Fruit fly (Drosophila melanogaster) whole organism: ENCODE measurements around the gene por.

Source experiments
- CG8478 ChIP-seq: fragments of >200 bp; optimal IDR thresholded peaks from 2 replicates; lab custom pipeline; 2018; ENCODE audit warnings: inconsistent platforms
- Dll ChIP-seq: fragments of >200 bp; optimal IDR thresholded peaks from 2 replicates; lab custom pipeline; 2017
- EcR ChIP-seq, 2 experiments: fragments of >200 bp; optimal IDR thresholded peaks; 2 replicates each; lab custom pipeline; 2017; ENCODE audit warnings: missing biosample characterization in 2 of 2, missing genetic modification characterization in 2 of 2, missing genetic modification reagents in 2 of 2
- pan ChIP-seq: fragments of >200 bp; optimal IDR thresholded peaks from 2 replicates; lab custom pipeline; 2017
- psq ChIP-seq: fragments of >200 bp; optimal IDR thresholded peaks from 2 replicates; lab custom pipeline; 2017
- usp ChIP-seq: fragments of >200 bp; optimal IDR thresholded peaks from 2 replicates; lab custom pipeline; 2017; ENCODE audit warnings: missing biosample characterization, missing genetic modification characterization, mixed read lengths

The por gene

DNA sequence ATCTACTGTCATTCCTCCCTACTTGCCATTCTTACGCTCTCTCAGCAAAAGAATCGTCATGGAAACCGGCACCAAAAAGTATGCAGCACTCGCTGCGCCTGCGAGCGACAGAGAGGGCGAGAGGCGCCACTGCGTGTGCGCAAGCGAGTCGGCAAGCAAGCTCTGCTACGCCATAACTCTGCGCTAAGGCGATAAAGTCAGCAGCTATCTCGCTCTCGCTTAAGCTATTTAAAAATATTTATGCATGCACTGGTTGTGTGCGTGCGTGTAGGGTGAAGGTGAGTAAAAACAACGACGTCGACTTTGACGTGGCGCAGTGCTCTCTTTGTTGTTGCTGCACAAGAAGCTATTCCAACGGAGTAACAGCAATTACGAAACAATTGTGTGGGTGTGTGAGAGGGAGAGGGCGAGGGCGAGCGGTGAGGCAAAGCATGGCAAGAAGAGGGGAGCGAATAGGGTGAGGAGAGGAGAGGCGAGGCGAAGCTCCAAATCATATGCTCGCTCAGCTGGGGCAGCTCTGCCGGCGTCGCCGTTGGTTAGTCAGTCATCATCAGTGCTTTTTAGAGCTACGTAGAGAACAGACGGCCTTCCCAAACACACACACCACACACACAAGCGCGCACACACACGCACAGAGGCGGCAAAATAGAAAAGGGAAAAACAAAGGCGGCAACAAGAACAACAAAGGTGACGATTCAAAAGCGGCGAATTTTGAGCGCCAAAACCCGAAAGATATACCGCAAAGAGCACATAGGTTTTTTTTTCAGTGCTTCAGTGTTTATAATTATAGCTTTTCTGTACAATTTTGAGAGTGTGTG lies 13.4 kb downstream of the por start, which contains the start of gene CrebB:
TSS of gene CrebB (plus strand) at position 325 of the 818 bp plus-strand sequence.
- no peak for TF ChIP-seq pan (lab: Kevin White, UChicago)
- TF ChIP-seq psq (lab: Kevin White, UChicago): no peak
- no peak for TF ChIP-seq EcR (GFP tag; optimal IDR thresholded peaks at IDR 0.05; lab: Kevin White, UChicago)
- peak; percentile 71 for TF ChIP-seq CG8478 (lab: Kevin White, UChicago)

- TF ChIP-seq EcR (GFP tag; optimal IDR thresholded peaks at IDR 0.05; lab: Kevin White, UChicago) (no peak), pan (lab: Kevin White, UChicago) (no peak)
Measured at dm6 chrX:18364999-18365398, 14.7 kb downstream of the por start.

- TF ChIP-seq EcR (GFP tag; optimal IDR thresholded peaks at IDR 0.05; lab: Kevin White, UChicago) (no peak), CG8478 (lab: Kevin White, UChicago) (no peak), pan (lab: Kevin White, UChicago) (no peak), usp (no peak), psq (lab: Kevin White, UChicago) (no peak)
Measured at dm6 chrX:18364047-18364747, 15.5 kb downstream of the por start.

- no peak for TF ChIP-seq Dll
Measured at dm6 chrX:18363423-18363822, 16.2 kb downstream of the por start.

DNA sequence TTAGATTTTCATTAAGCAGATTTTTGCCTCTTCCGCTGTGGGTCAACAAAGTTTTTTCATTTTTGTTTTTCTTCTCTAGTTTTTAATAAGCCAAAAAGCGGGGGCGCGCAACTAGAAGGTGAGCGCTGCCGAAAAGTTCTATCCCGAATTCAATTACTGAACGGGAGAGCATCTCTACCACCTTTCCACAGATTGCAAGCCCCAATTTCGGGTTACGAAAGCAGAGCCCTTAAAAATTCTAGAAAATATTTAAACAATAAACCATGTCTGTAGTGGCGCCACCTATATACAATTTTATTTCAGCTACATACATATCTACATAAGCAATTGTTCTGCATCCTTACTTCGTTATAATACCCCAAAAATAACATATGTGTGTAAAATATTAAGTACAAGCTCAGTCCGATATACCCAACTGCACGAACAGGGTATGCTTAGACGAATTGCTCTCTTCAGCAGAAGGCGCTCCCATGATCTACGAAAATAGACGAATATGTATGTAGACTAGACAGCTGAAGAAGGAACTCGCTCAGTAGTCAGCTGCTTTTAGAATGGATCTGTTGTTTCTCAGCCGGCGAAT lies 21.2 kb downstream of the por start, which contains the start of gene CG6106:
TSS of gene CG6106 (plus strand) at position 530 of the 580 bp plus-strand sequence.
- TF ChIP-seq EcR (GFP tag; optimal IDR thresholded peaks at IDR 0.05; lab: Kevin White, UChicago) (no peak), pan (lab: Kevin White, UChicago) (no peak), CG8478 (lab: Kevin White, UChicago) (no peak), Dll (no peak), psq (lab: Kevin White, UChicago) (no peak), usp (no peak)

DNA sequence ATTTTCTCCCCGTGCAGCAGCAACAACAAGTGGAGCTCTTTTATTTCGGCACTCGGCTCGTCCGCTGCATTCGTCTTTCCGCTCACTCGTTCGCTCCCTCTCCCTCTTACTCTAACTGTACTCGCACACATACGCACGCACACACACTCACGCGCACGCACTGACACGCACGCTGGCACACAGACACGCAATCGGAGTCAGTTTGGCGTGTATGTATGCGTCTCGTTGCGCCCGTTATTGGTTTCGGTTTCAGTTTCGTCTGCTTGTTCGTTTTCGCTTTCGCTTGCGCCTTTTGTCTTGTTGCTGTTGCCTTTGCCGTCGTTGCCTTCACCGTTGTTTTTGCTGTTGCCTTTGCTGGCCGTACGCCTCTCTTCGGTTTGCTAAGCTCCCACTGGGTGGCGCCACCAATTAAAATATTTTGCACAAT lies 21.9 kb downstream of the por start:
- TF ChIP-seq Dll (no peak), pan (lab: Kevin White, UChicago) (no peak), EcR (GFP tag; optimal IDR thresholded peaks at IDR 0.05; lab: Kevin White, UChicago) (no peak), psq (lab: Kevin White, UChicago) (no peak), CG8478 (lab: Kevin White, UChicago) (no peak), usp (no peak)

DNA sequence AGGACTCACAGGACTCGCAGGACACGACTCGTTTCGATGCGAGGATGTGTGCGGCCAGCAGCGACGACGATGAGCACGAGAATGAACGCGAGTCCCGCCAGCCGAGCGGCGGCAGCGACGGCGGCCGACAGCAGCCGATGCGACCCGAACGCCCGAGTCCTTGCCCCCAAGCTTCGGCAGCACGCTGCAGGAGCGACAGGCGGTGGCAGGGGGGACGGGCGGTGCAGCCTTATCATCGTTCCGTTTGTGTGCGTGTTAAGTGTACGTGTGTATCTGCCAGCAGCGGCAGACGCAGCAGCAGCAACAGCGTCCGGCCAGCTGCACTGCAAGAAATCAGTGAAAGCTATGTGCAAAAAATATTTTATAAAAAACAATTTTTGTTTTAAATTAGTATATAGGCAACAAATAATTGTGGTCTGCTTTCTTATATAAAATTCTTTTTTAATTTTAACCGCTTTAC lies 23.5 kb downstream of the por start, which contains the start of gene kairos:
TSS of gene kairos (minus strand) at position 51 of the 460 bp plus-strand sequence.
- TF ChIP-seq CG8478 (lab: Kevin White, UChicago) (no peak), usp (no peak), EcR (GFP tag; optimal IDR thresholded peaks at IDR 0.05; lab: Kevin White, UChicago) (no peak), Dll (no peak), pan (lab: Kevin White, UChicago) (no peak), psq (lab: Kevin White, UChicago) (no peak)

dm6 chrX:18350609-18351008 lies 29.0 kb downstream of the por start:
- TF ChIP-seq psq (lab: Kevin White, UChicago) (no peak), Dll (no peak), pan (lab: Kevin White, UChicago) (no peak), usp (no peak), CG8478 (lab: Kevin White, UChicago) (no peak), EcR (GFP tag; optimal IDR thresholded peaks at IDR 0.05; lab: Kevin White, UChicago) (no peak)

- TF ChIP-seq EcR (GFP tag; optimal IDR thresholded peaks at IDR 0.05; lab: Kevin White, UChicago) (no peak), psq (lab: Kevin White, UChicago) (no peak), CG8478 (lab: Kevin White, UChicago) (no peak), Dll (no peak), usp (no peak), pan (lab: Kevin White, UChicago) (no peak)
Measured at dm6 chrX:18347641-18348040, 32.0 kb downstream of the por start.

DNA sequence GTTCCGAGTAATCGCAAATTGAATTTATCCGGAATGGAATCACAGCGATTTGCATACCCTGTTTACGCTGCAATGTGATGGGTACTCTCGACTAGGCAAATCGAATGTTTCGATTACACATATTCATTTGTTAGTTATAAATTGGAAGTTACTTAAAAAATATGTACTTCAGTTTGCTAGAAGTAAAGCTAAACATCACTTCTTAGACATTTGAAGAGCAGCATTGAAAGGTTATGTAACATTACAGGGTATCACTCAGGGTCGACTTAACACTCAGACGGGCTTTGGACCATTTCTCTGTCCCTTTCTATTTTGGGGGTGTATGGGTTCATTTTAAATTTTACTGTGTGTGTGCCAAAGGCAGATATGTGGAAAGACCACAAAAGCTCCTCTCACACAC lies 38.6 kb downstream of the por start:
- TF ChIP-seq pan (lab: Kevin White, UChicago) (no peak), EcR (GFP tag; optimal IDR thresholded peaks at IDR 0.05; lab: Kevin White, UChicago) (no peak), usp (no peak), CG8478 (lab: Kevin White, UChicago) (no peak), Dll (no peak), psq (lab: Kevin White, UChicago) (no peak)
